Fruit fly (Drosophila melanogaster) whole organism, prepupa: ENCODE results near the gene Pde11.

Experiments
- Blimp-1 ChIP-seq: fragments of 200-800 bp; sonication (Bioruptor generic); optimal IDR thresholded peaks from 3 replicates; lab custom pipeline; 2017; ENCODE audit warnings: missing biosample characterization, missing genetic modification characterization, mild to moderate bottlenecking, moderate library complexity, missing genetic modification reagents
- CG6854 ChIP-seq: fragments of 200-800 bp; sonication (Bioruptor generic); optimal IDR thresholded peaks from 2 replicates; lab custom pipeline; 2017; ENCODE audit warnings: missing biosample characterization, mild to moderate bottlenecking, missing genetic modification characterization
- Eip78C ChIP-seq: fragments of 200-800 bp; sonication (Bioruptor generic); peaks from one replicate; lab custom pipeline; 2016; ENCODE audit warnings: missing biosample characterization, missing genetic modification characterization
- Hr39 ChIP-seq: fragments of 200-800 bp; sonication (Bioruptor generic); optimal IDR thresholded peaks from 2 replicates; lab custom pipeline; 2016; ENCODE audit warnings: missing biosample characterization, missing genetic modification characterization
- Smox ChIP-seq: fragments of 200-800 bp; sonication (Bioruptor generic); optimal IDR thresholded peaks from 3 replicates; lab custom pipeline; 2016; ENCODE audit warnings: missing biosample characterization, missing genetic modification characterization
- Sox102F ChIP-seq: fragments of 200-800 bp; sonication (Bioruptor generic); optimal IDR thresholded peaks from 2 replicates; lab custom pipeline; 2016; ENCODE audit warnings: missing biosample characterization, mild to moderate bottlenecking, missing genetic modification characterization
- Sox15 ChIP-seq: fragments of 200-800 bp; sonication (Bioruptor generic); optimal IDR thresholded peaks from 3 replicates; lab custom pipeline; 2016; ENCODE audit warnings: missing biosample characterization, missing genetic modification characterization
- cyc ChIP-seq: fragments of 200-800 bp; sonication (Bioruptor generic); optimal IDR thresholded peaks from 3 replicates; lab custom pipeline; 2016; ENCODE audit warnings: missing biosample characterization, missing genetic modification characterization
- fd85E ChIP-seq: fragments of 200-800 bp; sonication (Bioruptor generic); optimal IDR thresholded peaks from 3 replicates; lab custom pipeline; 2016; ENCODE audit warnings: missing biosample characterization, missing genetic modification characterization
- fkh ChIP-seq: fragments of 200-800 bp; sonication (Bioruptor generic); optimal IDR thresholded peaks from 3 replicates; lab custom pipeline; 2017; ENCODE audit warnings: missing biosample characterization, mild to moderate bottlenecking, missing genetic modification characterization, moderate library complexity
- lz ChIP-seq: fragments of 200-800 bp; sonication (Bioruptor generic); optimal IDR thresholded peaks from 3 replicates; lab custom pipeline; 2016; ENCODE audit warnings: missing biosample characterization, missing genetic modification characterization
- ss ChIP-seq, 2 experiments: fragments of 200-800 bp; sonication (Bioruptor generic); optimal IDR thresholded peaks; 2 replicates in 1 of 2; 3 replicates in 1 of 2; lab custom pipeline; 2017 to 2018; ENCODE audit warnings: mild to moderate bottlenecking in 2 of 2, missing biosample characterization in 2 of 2, missing genetic modification characterization in 2 of 2, moderate library complexity in 1 of 2
- topi ChIP-seq: fragments of 200-800 bp; sonication (Bioruptor generic); optimal IDR thresholded peaks from 3 replicates; lab custom pipeline; 2016; ENCODE audit warnings: missing biosample characterization, missing genetic modification characterization

dm6 chr2L:18505475-18505874 is 84.7 kb downstream of the Pde11 start:
- no peak for TF ChIP-seq fd85E
- no peak for TF ChIP-seq Eip78C (GFP tag; lab: Kevin White, UChicago)
- no peak for TF ChIP-seq Sox15 (GFP tag; lab: Kevin White, UChicago)
- no peak for TF ChIP-seq Blimp-1 (GFP tag; lab: Kevin White, UChicago)
- TF ChIP-seq topi (GFP tag; lab: Kevin White, UChicago), result no peak
- TF ChIP-seq Sox102F (GFP tag; lab: Kevin White, UChicago), result no peak
- no peak for TF ChIP-seq Smox (GFP tag; lab: Kevin White, UChicago)
- TF ChIP-seq fkh (GFP tag; lab: Kevin White, UChicago), result no peak
- TF ChIP-seq cyc (GFP tag; lab: Kevin White, UChicago), result no peak
- no peak for TF ChIP-seq CG6854 (GFP tag; lab: Kevin White, UChicago)
- TF ChIP-seq lz, result no peak
- TF ChIP-seq ss (GFP tag; optimal IDR thresholded peaks at IDR 0.05; lab: Kevin White, UChicago), result no peak
- TF ChIP-seq Hr39 (GFP tag; lab: Kevin White, UChicago), result no peak
